Fruit fly (Drosophila melanogaster) whole organism, embryonic: ENCODE results near the gene CG3224.

ENCODE experiments used
- Adf1 ChIP-seq: fragments of 200-800 bp; sonication (Bioruptor generic); IDR thresholded peaks from 2 replicates; pipeline ENCODE4 v1.3.6; 2022; ENCODE audit warnings: missing biosample characterization, missing genetic modification characterization
- Asciz ChIP-seq: fragments of 200-800 bp; sonication (Bioruptor generic); optimal IDR thresholded peaks from 2 replicates; lab custom pipeline; 2017; ENCODE audit warnings: missing biosample characterization, mild to moderate bottlenecking, missing genetic modification characterization, missing genetic modification reagents
- Blimp-1 ChIP-seq: fragments of 200-800 bp; sonication (Bioruptor generic); optimal IDR thresholded peaks from 3 replicates; lab custom pipeline; 2018; ENCODE audit warnings: missing biosample characterization, missing genetic modification characterization, mild to moderate bottlenecking, moderate library complexity, missing genetic modification reagents
- CG11093 ChIP-seq: fragments of 200-800 bp; sonication (Bioruptor generic); IDR thresholded peaks from 3 replicates; pipeline ENCODE4 v1.3.6; 2022; ENCODE audit warnings: missing biosample characterization, missing genetic modification characterization
- CG11560 ChIP-seq: fragments of 200-800 bp; sonication (Bioruptor generic); IDR thresholded peaks from 3 replicates; pipeline ENCODE4 v1.3.6; 2022; ENCODE audit warnings: missing biosample characterization, missing genetic modification characterization
- CG15011 ChIP-seq: fragments of 200-800 bp; sonication (Bioruptor generic); optimal IDR thresholded peaks from 3 replicates; lab custom pipeline; 2018; ENCODE audit warnings: missing biosample characterization, mild to moderate bottlenecking, missing genetic modification characterization
- CG18262 ChIP-seq: fragments of 200-800 bp; optimal IDR thresholded peaks from 3 replicates; lab custom pipeline; 2019; ENCODE audit warnings: missing biosample characterization, mild to moderate bottlenecking, missing genetic modification characterization, moderate library complexity
- CG31388 ChIP-seq: fragments of 200-800 bp; sonication (Bioruptor generic); optimal IDR thresholded peaks from 2 replicates; lab custom pipeline; 2016; ENCODE audit warnings: missing biosample characterization, missing genetic modification characterization
- CG31441 ChIP-seq: fragments of 200-800 bp; sonication (Bioruptor generic); IDR thresholded peaks from 2 replicates; pipeline ENCODE4 v1.3.6; 2022; ENCODE audit warnings: missing biosample characterization, missing genetic modification characterization
- CG3281 ChIP-seq: fragments of 200-800 bp; sonication (Bioruptor generic); optimal IDR thresholded peaks from 3 replicates; lab custom pipeline; 2017; ENCODE audit warnings: missing biosample characterization, mild to moderate bottlenecking, missing genetic modification characterization
- CG33557 ChIP-seq: fragments of 200-800 bp; sonication (Bioruptor generic); optimal IDR thresholded peaks from 2 replicates; lab custom pipeline; 2019; ENCODE audit warnings: missing biosample characterization, mild to moderate bottlenecking, missing genetic modification characterization, moderate library complexity
- CG4360 ChIP-seq: fragments of 200-800 bp; sonication (Bioruptor generic); IDR thresholded peaks from 2 replicates; pipeline ENCODE4 v1.3.6; 2022; ENCODE audit warnings: missing biosample characterization, missing genetic modification characterization
- CG5245 ChIP-seq: fragments of 200-800 bp; sonication (Bioruptor generic); optimal IDR thresholded peaks from 3 replicates; lab custom pipeline; 2016; ENCODE audit warnings: missing biosample characterization, missing genetic modification characterization
- CG8944 ChIP-seq: fragments of 200-800 bp; sonication (Bioruptor generic); optimal IDR thresholded peaks from 3 replicates; lab custom pipeline; 2016; ENCODE audit warnings: missing biosample characterization, missing genetic modification characterization
- CG9437 ChIP-seq: fragments of 200-800 bp; sonication (Bioruptor generic); optimal IDR thresholded peaks from 2 replicates; lab custom pipeline; 2018; ENCODE audit warnings: missing biosample characterization, mild to moderate bottlenecking, missing genetic modification characterization
- Chrac-16 ChIP-seq: fragments of 200-800 bp; sonication (Bioruptor generic); optimal IDR thresholded peaks from 3 replicates; lab custom pipeline; 2016; ENCODE audit warnings: missing biosample characterization, missing genetic modification characterization
- Dbx ChIP-seq: fragments of 200-800 bp; sonication (Bioruptor generic); IDR thresholded peaks from 3 replicates; pipeline ENCODE4 v1.3.6; 2022; ENCODE audit warnings: missing biosample characterization, missing genetic modification characterization
- Deaf1 ChIP-seq: fragments of 200-800 bp; optimal IDR thresholded peaks from 3 replicates; lab custom pipeline; 2019; ENCODE audit warnings: missing biosample characterization, mild to moderate bottlenecking, missing genetic modification characterization, moderate library complexity
- E2f1 ChIP-seq: fragments of 200-800 bp; sonication (Bioruptor generic); IDR thresholded peaks from 2 replicates; pipeline ENCODE4 v1.3.6; 2022; ENCODE audit warnings: missing biosample characterization, missing genetic modification characterization
- Fer2 ChIP-seq: fragments of 200-800 bp; sonication (Bioruptor generic); optimal IDR thresholded peaks from 2 replicates; lab custom pipeline; 2018; ENCODE audit warnings: missing biosample characterization, mild to moderate bottlenecking, missing genetic modification characterization, moderate library complexity
- Gsc ChIP-seq: fragments of 200-800 bp; sonication (Bioruptor generic); IDR thresholded peaks from 2 replicates; pipeline ENCODE4 v1.3.6; 2022; ENCODE audit warnings: missing biosample characterization, missing genetic modification characterization
- Hmr ChIP-seq: fragments of 200-800 bp; sonication (Bioruptor generic); optimal IDR thresholded peaks from 3 replicates; lab custom pipeline; 2017; ENCODE audit warnings: mild to moderate bottlenecking, missing biosample characterization, missing genetic modification reagents, missing genetic modification characterization
- NC2α ChIP-seq: fragments of 200-800 bp; sonication (Bioruptor generic); optimal IDR thresholded peaks from 2 replicates; lab custom pipeline; 2016; ENCODE audit warnings: missing biosample characterization, missing genetic modification characterization
- NFAT ChIP-seq: fragments of 200-800 bp; sonication (Bioruptor generic); IDR thresholded peaks from 2 replicates; pipeline ENCODE4 v1.3.6; 2022; ENCODE audit warnings: missing biosample characterization, missing genetic modification characterization
- Sin3A ChIP-seq: fragments of >200 bp; optimal IDR thresholded peaks from 2 replicates; lab custom pipeline; 2018
- Sox102F ChIP-seq: fragments of 200-800 bp; sonication (Bioruptor generic); optimal IDR thresholded peaks from 2 replicates; lab custom pipeline; 2018; ENCODE audit warnings: missing biosample characterization, mild to moderate bottlenecking, missing genetic modification characterization, moderate library complexity
- Spps ChIP-seq: fragments of 200-800 bp; sonication (Bioruptor generic); optimal IDR thresholded peaks from 2 replicates; lab custom pipeline; 2018; ENCODE audit warnings: missing biosample characterization, mild to moderate bottlenecking, missing genetic modification characterization
- Tbp ChIP-seq: fragments of >200 bp; optimal IDR thresholded peaks from 2 replicates; lab custom pipeline; 2018; ENCODE audit warnings: missing biosample characterization, missing genetic modification characterization
- al ChIP-seq: fragments of 200-800 bp; sonication (Bioruptor generic); IDR thresholded peaks from 2 replicates; pipeline ENCODE4 v1.3.6; 2022; ENCODE audit warnings: missing biosample characterization, missing genetic modification characterization
- ash1 ChIP-seq: fragments of 200-800 bp; sonication (Bioruptor generic); optimal IDR thresholded peaks from 2 replicates; lab custom pipeline; 2018; ENCODE audit warnings: missing biosample characterization, mild to moderate bottlenecking, missing genetic modification characterization
- az2 ChIP-seq: fragments of 200-800 bp; sonication (Bioruptor generic); optimal IDR thresholded peaks from 3 replicates; lab custom pipeline; 2016; ENCODE audit warnings: missing biosample characterization, missing genetic modification characterization
- chn ChIP-seq: fragments of 200-800 bp; sonication (Bioruptor generic); optimal IDR thresholded peaks from 2 replicates; lab custom pipeline; 2016; ENCODE audit warnings: missing biosample characterization, missing genetic modification characterization
- ci ChIP-seq: fragments of 200-800 bp; sonication (Bioruptor generic); IDR thresholded peaks from 3 replicates; pipeline ENCODE4 v1.3.6; 2022; ENCODE audit warnings: missing biosample characterization, missing genetic modification characterization
- da ChIP-seq: fragments of 200-800 bp; sonication (Bioruptor generic); optimal IDR thresholded peaks from 2 replicates; lab custom pipeline; 2016; ENCODE audit warnings: missing biosample characterization, missing genetic modification characterization
- dpn ChIP-seq, 2 experiments: fragments of 200-800 bp; sonication (Bioruptor generic); optimal IDR thresholded peaks; 3 replicates each; lab custom pipeline; 2016; ENCODE audit warnings: missing biosample characterization in 2 of 2, missing genetic modification characterization in 2 of 2
- dysf ChIP-seq: fragments of 200-800 bp; sonication (Bioruptor generic); IDR thresholded peaks from 3 replicates; pipeline ENCODE4 v1.3.6; 2022; ENCODE audit warnings: missing biosample characterization, missing genetic modification characterization
- emc ChIP-seq: fragments of 200-800 bp; sonication (Bioruptor generic); optimal IDR thresholded peaks from 2 replicates; lab custom pipeline; 2016; ENCODE audit warnings: missing biosample characterization, missing genetic modification characterization
- ewg ChIP-seq: fragments of 200-800 bp; sonication (Bioruptor generic); optimal IDR thresholded peaks from 3 replicates; lab custom pipeline; 2017; ENCODE audit warnings: mild to moderate bottlenecking, missing biosample characterization, missing genetic modification reagents, missing genetic modification characterization
- fd3F ChIP-seq: fragments of 200-800 bp; sonication (Bioruptor generic); optimal IDR thresholded peaks from 2 replicates; lab custom pipeline; 2018; ENCODE audit warnings: missing biosample characterization, mild to moderate bottlenecking, missing genetic modification characterization, moderate library complexity
- h ChIP-seq: fragments of >200 bp; optimal IDR thresholded peaks from 2 replicates; lab custom pipeline; 2017
- hth ChIP-seq: fragments of >200 bp; optimal IDR thresholded peaks from 2 replicates; lab custom pipeline; 2017; ENCODE audit warnings: inconsistent platforms
- klu ChIP-seq: fragments of 200-800 bp; sonication (Bioruptor generic); IDR thresholded peaks from 2 replicates; pipeline ENCODE4 v1.3.6; 2022; ENCODE audit warnings: missing biosample characterization, missing genetic modification characterization
- nau ChIP-seq: fragments of 200-800 bp; sonication (Bioruptor generic); optimal IDR thresholded peaks from 3 replicates; lab custom pipeline; 2017; ENCODE audit warnings: missing biosample characterization, mild to moderate bottlenecking, missing genetic modification characterization, missing genetic modification reagents
- nerfin-2 ChIP-seq: fragments of 200-800 bp; sonication (Bioruptor generic); IDR thresholded peaks from 2 replicates; pipeline ENCODE4 v1.3.6; 2022; ENCODE audit warnings: missing biosample characterization, missing genetic modification characterization; ENCODE audit not compliant: partially characterized antibody
- pho ChIP-seq: fragments of 200-800 bp; sonication (Bioruptor generic); optimal IDR thresholded peaks from 2 replicates; lab custom pipeline; 2016; ENCODE audit warnings: missing biosample characterization, missing genetic modification characterization
- pnt ChIP-seq: fragments of 200-800 bp; sonication (Bioruptor generic); optimal IDR thresholded peaks from 3 replicates; lab custom pipeline; 2016; ENCODE audit warnings: missing biosample characterization, missing genetic modification characterization
- pzg ChIP-seq: fragments of 200-800 bp; sonication (Bioruptor generic); optimal IDR thresholded peaks from 3 replicates; lab custom pipeline; 2018; ENCODE audit warnings: missing biosample characterization, mild to moderate bottlenecking, missing genetic modification characterization, moderate library complexity
- salm ChIP-seq: fragments of 200-800 bp; sonication (Bioruptor generic); optimal IDR thresholded peaks from 2 replicates; lab custom pipeline; 2018; ENCODE audit warnings: missing biosample characterization, mild to moderate bottlenecking, missing genetic modification characterization
- sima ChIP-seq: fragments of 200-800 bp; sonication (Bioruptor generic); optimal IDR thresholded peaks from 2 replicates; lab custom pipeline; 2016; ENCODE audit warnings: missing biosample characterization, missing genetic modification characterization
- sob ChIP-seq: fragments of 200-800 bp; sonication (Bioruptor generic); IDR thresholded peaks from 2 replicates; pipeline ENCODE4 v1.3.6; 2022; ENCODE audit warnings: missing biosample characterization, missing genetic modification characterization
- sqz ChIP-seq: fragments of 200-800 bp; sonication (Bioruptor generic); optimal IDR thresholded peaks from 3 replicates; lab custom pipeline; 2018; ENCODE audit warnings: missing biosample characterization, mild to moderate bottlenecking, missing genetic modification characterization
- tx ChIP-seq: fragments of 200-800 bp; sonication (Bioruptor generic); optimal IDR thresholded peaks from 2 replicates; lab custom pipeline; 2016; ENCODE audit warnings: missing biosample characterization, missing genetic modification characterization
- zen2 ChIP-seq: fragments of 200-800 bp; sonication (Bioruptor generic); IDR thresholded peaks from 3 replicates; pipeline ENCODE4 v1.3.6; 2022; ENCODE audit warnings: missing biosample characterization, missing genetic modification characterization; ENCODE audit not compliant: partially characterized antibody

CG3224 gene

DNA sequence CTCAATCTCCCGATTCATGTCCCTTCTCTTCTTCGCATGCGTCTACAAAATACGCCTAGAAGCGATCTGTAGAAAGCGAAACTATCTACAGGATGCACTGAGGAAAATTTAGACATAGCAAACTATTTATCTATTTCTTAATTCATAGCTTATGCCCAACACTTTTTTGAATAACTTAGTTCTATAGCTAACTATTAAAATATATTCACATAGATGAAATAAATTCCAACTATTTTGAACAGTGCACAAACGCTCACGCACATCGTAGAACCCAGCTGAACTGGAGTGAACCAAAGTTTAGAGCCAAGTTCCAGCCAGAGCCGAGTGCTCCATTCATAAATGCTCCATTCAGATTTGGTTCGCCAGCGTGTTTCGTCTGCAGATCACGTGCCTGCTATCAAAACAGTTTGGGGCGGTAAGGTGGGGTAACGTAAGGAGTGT lies 39.7 kb downstream of the CG3224 start (continued):
- peak; percentile 9 for TF ChIP-seq az2 (GFP tag; lab: Kevin White, UChicago)
- TF ChIP-seq Hmr, result peak; percentile 45
- peak; percentile 53; the same call in 1 of the 3 replicates for TF ChIP-seq ci (GFP tag; lab: Robert Waterston, UW)
- TF ChIP-seq NFAT (GFP tag; lab: Robert Waterston, UW), result peak; percentile 47
- no peak for TF ChIP-seq pzg (GFP tag; lab: Kevin White, UChicago)
- TF ChIP-seq h (lab: Kevin White, UChicago), result no peak
- no peak for TF ChIP-seq fd3F (GFP tag; lab: Kevin White, UChicago)
- no peak for TF ChIP-seq ewg (GFP tag; lab: Kevin White, UChicago)
- TF ChIP-seq Deaf1, result peak; percentile 20
- TF ChIP-seq da (GFP tag; lab: Kevin White, UChicago), result no peak
- peak; percentile 37 to 43 for TF ChIP-seq dpn (GFP tag; optimal IDR thresholded peaks at IDR 0.05; lab: Kevin White, UChicago)
- TF ChIP-seq CG5245 (GFP tag; lab: Kevin White, UChicago), result peak; percentile 45
- TF ChIP-seq CG31441 (GFP tag; lab: Robert Waterston, UW), result peak; percentile 46
- TF ChIP-seq pho (GFP tag; lab: Kevin White, UChicago), result no peak
- peak; percentile 32 for TF ChIP-seq CG9437 (GFP tag; lab: Kevin White, UChicago)
- TF ChIP-seq tx (GFP tag; lab: Kevin White, UChicago), result no peak
- no peak for TF ChIP-seq NC2α
- TF ChIP-seq Asciz (GFP tag; lab: Kevin White, UChicago), result no peak
- TF ChIP-seq Blimp-1 (GFP tag; lab: Kevin White, UChicago), result peak; percentile 95
- TF ChIP-seq klu (GFP tag; lab: Robert Waterston, UW), result peak; percentile 38; the same call in 1 of the 2 replicates
- TF ChIP-seq dysf, result peak; percentile 72
- TF ChIP-seq Adf1, result no peak; the same call in 1 of the 2 replicates
- TF ChIP-seq sima (GFP tag; lab: Kevin White, UChicago), result no peak
- no peak for TF ChIP-seq nau (GFP tag; lab: Kevin White, UChicago)
- TF ChIP-seq CG15011 (GFP tag; lab: Kevin White, UChicago), result no peak
- no peak for TF ChIP-seq zen2 (GFP tag; lab: Robert Waterston, UW)
- peak; percentile 9 for TF ChIP-seq CG33557
- no peak for TF ChIP-seq Gsc (GFP tag; lab: Robert Waterston, UW)
- no peak for TF ChIP-seq salm (tag; lab: Kevin White, UChicago)
- no peak for TF ChIP-seq sqz
- TF ChIP-seq Spps (tag; lab: Kevin White, UChicago), result peak; percentile 4
- peak; percentile 58 for TF ChIP-seq sob (GFP tag; lab: Robert Waterston, UW)
- no peak for TF ChIP-seq Sin3A
- TF ChIP-seq CG4360, result no peak
- no peak for TF ChIP-seq CG8944
- no peak for TF ChIP-seq Tbp (GFP tag; lab: Kevin White, UChicago)
- 0 out of 3 replicates have a peak, but pooled peaks have one; percentile 33 for TF ChIP-seq CG11093 (GFP tag; lab: Robert Waterston, UW)
- TF ChIP-seq nerfin-2 (GFP tag; lab: Robert Waterston, UW), result no peak
- no peak for TF ChIP-seq emc
- peak; percentile 65 for TF ChIP-seq CG18262 (tag; lab: Kevin White, UChicago)
- no peak for TF ChIP-seq CG31388 (GFP tag; lab: Kevin White, UChicago)
- TF ChIP-seq CG11560 (tag; lab: Robert Waterston, UW), result no peak
- no peak for TF ChIP-seq E2f1 (GFP tag; lab: Robert Waterston, UW)
- TF ChIP-seq hth, result no peak
- TF ChIP-seq Sox102F, result peak; percentile 18
- peak; percentile 15 for TF ChIP-seq CG3281 (GFP tag; lab: Kevin White, UChicago)
- peak; percentile 35 for TF ChIP-seq chn (GFP tag; lab: Kevin White, UChicago)
- no peak for TF ChIP-seq Fer2 (tag; lab: Kevin White, UChicago)
- peak; percentile 62 for TF ChIP-seq al (GFP tag; lab: Robert Waterston, UW)
- peak; percentile 52; the same call in 1 of the 3 replicates for TF ChIP-seq Dbx (GFP tag; lab: Robert Waterston, UW)
- TF ChIP-seq Chrac-16 (GFP tag; lab: Kevin White, UChicago), result peak; percentile 11
- no peak for TF ChIP-seq ash1 (GFP tag; lab: Kevin White, UChicago)
- TF ChIP-seq pnt (GFP tag; lab: Kevin White, UChicago), result no peak
